Worm (Caenorhabditis elegans): Measurements from ENCODE around the gene col-71.

ce11 chrII:3463097-3463496 is 39.3 kb downstream of the col-71 start, which contains the start of gene C16C8.9:
- TF ChIP-seq sea-1 (GFP tag; conservative IDR thresholded peaks at IDR 0.05) = no peak
- no peak for TF ChIP-seq ceh-13 (GFP tag; optimal IDR thresholded peaks at IDR 0.05)
- no peak for TF ChIP-seq hmg-4 (GFP tag; optimal IDR thresholded peaks at IDR 0.05)
- no peak for TF ChIP-seq ama-1 (optimal IDR thresholded peaks at IDR 0.05)
- no peak for TF ChIP-seq ceh-36 (tag; optimal IDR thresholded peaks at IDR 0.05)
- TF ChIP-seq aly-1 (tag; optimal IDR thresholded peaks at IDR 0.05) = no peak
- no peak for TF ChIP-seq flt-1 (GFP tag; IDR thresholded peaks at IDR 0.05)
- no peak for TF ChIP-seq F13C5.2 (tag; optimal IDR thresholded peaks at IDR 0.05)

Measured in whole organism, early embryonic.